Fruit fly (Drosophila melanogaster) whole organism, prepupa: ENCODE measurements around the gene D12.

Experiments used
- CG11762 ChIP-seq: fragments of 200-800 bp; sonication (Bioruptor generic); optimal IDR thresholded peaks from 3 replicates; lab custom pipeline; 2016; ENCODE audit warnings: missing biosample characterization, missing genetic modification characterization; ENCODE audit not compliant: insufficient read depth
- CG11902 ChIP-seq: fragments of 200-800 bp; sonication (Bioruptor generic); optimal IDR thresholded peaks from 3 replicates; lab custom pipeline; 2016; ENCODE audit warnings: missing biosample characterization, missing genetic modification characterization
- CG8319 ChIP-seq: fragments of 200-800 bp; sonication (Bioruptor generic); optimal IDR thresholded peaks from 3 replicates; lab custom pipeline; 2016; ENCODE audit warnings: missing biosample characterization, missing genetic modification characterization
- Gug ChIP-seq: fragments of 200-800 bp; sonication (Bioruptor generic); IDR thresholded peaks from 2 replicates; pipeline ENCODE4 v1.3.6; 2022; ENCODE audit warnings: missing biosample characterization, missing genetic modification characterization
- Hr4 ChIP-seq: fragments of 200-800 bp; sonication (Bioruptor generic); optimal IDR thresholded peaks from 3 replicates; lab custom pipeline; 2016; ENCODE audit warnings: missing biosample characterization, missing genetic modification characterization
- Sox102F ChIP-seq: fragments of 200-800 bp; sonication (Bioruptor generic); optimal IDR thresholded peaks from 2 replicates; lab custom pipeline; 2016; ENCODE audit warnings: missing biosample characterization, mild to moderate bottlenecking, missing genetic modification characterization
- Sox15 ChIP-seq: fragments of 200-800 bp; sonication (Bioruptor generic); optimal IDR thresholded peaks from 3 replicates; lab custom pipeline; 2016; ENCODE audit warnings: missing biosample characterization, missing genetic modification characterization
- eg ChIP-seq: fragments of 200-800 bp; sonication (Bioruptor generic); IDR thresholded peaks from 3 replicates; pipeline ENCODE4 v1.3.6; 2022; ENCODE audit warnings: missing biosample characterization, missing genetic modification characterization
- fkh ChIP-seq: fragments of 200-800 bp; sonication (Bioruptor generic); optimal IDR thresholded peaks from 3 replicates; lab custom pipeline; 2017; ENCODE audit warnings: missing biosample characterization, mild to moderate bottlenecking, missing genetic modification characterization, moderate library complexity

DNA sequence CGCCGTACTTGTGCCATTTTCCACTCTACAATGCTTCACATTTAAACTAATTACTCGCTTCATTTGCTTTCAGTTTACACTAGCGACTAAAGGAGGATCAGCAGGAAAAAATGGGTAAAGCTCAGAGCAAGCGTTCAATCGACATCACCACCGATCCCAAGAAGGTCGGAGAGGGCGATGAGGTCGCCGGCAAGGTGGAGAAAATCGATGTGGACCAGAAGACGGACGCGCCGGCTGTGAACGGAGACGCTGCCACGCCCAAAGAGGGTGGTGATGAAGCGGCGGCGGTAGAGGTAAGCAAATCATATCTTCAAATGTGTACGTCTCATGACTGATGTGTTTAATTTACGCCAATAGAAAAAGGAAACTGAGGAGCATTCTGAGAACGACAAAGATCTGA lies 10.4 kb downstream of the D12 start:
- TF ChIP-seq eg (GFP tag; lab: Robert Waterston, UW) = no peak
- no peak for TF ChIP-seq Sox102F (GFP tag; lab: Kevin White, UChicago)
- no peak for TF ChIP-seq CG11902 (GFP tag; lab: Kevin White, UChicago)
- TF ChIP-seq CG11762 (GFP tag; lab: Kevin White, UChicago) = no peak
- TF ChIP-seq Hr4 (GFP tag; lab: Kevin White, UChicago) = no peak
- TF ChIP-seq CG8319 (GFP tag; lab: Kevin White, UChicago) = no peak
- no peak for TF ChIP-seq Gug (GFP tag; lab: Robert Waterston, UW)
- TF ChIP-seq Sox15 (GFP tag; lab: Kevin White, UChicago) = no peak
- TF ChIP-seq fkh (GFP tag; lab: Kevin White, UChicago) = no peak
